Fruit fly (Drosophila melanogaster): Measurements from ENCODE around the gene Mbs.

The Mbs gene

DNA sequence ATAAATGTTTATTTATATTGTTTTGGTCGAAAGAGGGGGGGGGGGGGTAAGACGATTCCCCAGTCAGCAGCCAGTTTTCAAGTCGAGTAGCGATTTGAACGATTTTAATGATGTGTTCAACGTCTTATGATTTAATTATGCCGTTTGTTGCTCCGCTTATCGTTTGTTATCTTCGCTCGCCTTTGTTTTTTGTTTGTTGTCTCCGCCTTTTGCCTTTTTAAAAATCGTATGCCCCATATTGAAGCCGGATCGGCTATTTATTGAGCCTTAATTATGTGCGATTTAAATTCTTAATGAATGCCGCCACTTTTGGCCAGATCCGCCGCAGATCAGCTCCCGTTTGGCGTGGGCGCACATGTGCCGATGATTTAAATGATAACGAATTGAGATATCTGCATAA, 37.2 kb upstream of the Mbs start:
- no peak for TF ChIP-seq Hr38 (GFP tag; optimal IDR thresholded peaks at IDR 0.05)
- TF ChIP-seq vri (GFP tag; optimal IDR thresholded peaks at IDR 0.05) = no peak
- no peak for TF ChIP-seq Eip78C (GFP tag)
- no peak for TF ChIP-seq CG9139 (GFP tag; optimal IDR thresholded peaks at IDR 0.05)
- TF ChIP-seq CG11762 (GFP tag; optimal IDR thresholded peaks at IDR 0.05; ENCODE audit: insufficient read depth) = no peak
- TF ChIP-seq CG10631 (GFP tag; optimal IDR thresholded peaks at IDR 0.05) = no peak
- TF ChIP-seq CG6276 (GFP tag; optimal IDR thresholded peaks at IDR 0.05) = no peak
- TF ChIP-seq CG16779 (tag; optimal IDR thresholded peaks at IDR 0.05) = no peak
- no peak for TF ChIP-seq achi (GFP tag; optimal IDR thresholded peaks at IDR 0.05)
- TF ChIP-seq pdm3 (GFP tag; optimal IDR thresholded peaks at IDR 0.05) = no peak
- no peak for TF ChIP-seq topi (GFP tag; optimal IDR thresholded peaks at IDR 0.05)
- TF ChIP-seq CG6792 (GFP tag; optimal IDR thresholded peaks at IDR 0.05) = no peak
- no peak for TF ChIP-seq Sox15 (GFP tag; optimal IDR thresholded peaks at IDR 0.05)
- no peak for TF ChIP-seq CG1621 (tag; optimal IDR thresholded peaks at IDR 0.05)
- TF ChIP-seq Smox (GFP tag; optimal IDR thresholded peaks at IDR 0.05) = no peak
- TF ChIP-seq acj6 (GFP tag; optimal IDR thresholded peaks at IDR 0.05) = no peak
- no peak for TF ChIP-seq Hr4 (GFP tag; optimal IDR thresholded peaks at IDR 0.05)
- TF ChIP-seq lz (GFP tag; optimal IDR thresholded peaks at IDR 0.05) = no peak
- TF ChIP-seq dsx (GFP tag; optimal IDR thresholded peaks at IDR 0.05; ENCODE audit: poor library complexity, severe bottlenecking) = no peak
- TF ChIP-seq Ets21C (GFP tag; optimal IDR thresholded peaks at IDR 0.05) = no peak

DNA sequence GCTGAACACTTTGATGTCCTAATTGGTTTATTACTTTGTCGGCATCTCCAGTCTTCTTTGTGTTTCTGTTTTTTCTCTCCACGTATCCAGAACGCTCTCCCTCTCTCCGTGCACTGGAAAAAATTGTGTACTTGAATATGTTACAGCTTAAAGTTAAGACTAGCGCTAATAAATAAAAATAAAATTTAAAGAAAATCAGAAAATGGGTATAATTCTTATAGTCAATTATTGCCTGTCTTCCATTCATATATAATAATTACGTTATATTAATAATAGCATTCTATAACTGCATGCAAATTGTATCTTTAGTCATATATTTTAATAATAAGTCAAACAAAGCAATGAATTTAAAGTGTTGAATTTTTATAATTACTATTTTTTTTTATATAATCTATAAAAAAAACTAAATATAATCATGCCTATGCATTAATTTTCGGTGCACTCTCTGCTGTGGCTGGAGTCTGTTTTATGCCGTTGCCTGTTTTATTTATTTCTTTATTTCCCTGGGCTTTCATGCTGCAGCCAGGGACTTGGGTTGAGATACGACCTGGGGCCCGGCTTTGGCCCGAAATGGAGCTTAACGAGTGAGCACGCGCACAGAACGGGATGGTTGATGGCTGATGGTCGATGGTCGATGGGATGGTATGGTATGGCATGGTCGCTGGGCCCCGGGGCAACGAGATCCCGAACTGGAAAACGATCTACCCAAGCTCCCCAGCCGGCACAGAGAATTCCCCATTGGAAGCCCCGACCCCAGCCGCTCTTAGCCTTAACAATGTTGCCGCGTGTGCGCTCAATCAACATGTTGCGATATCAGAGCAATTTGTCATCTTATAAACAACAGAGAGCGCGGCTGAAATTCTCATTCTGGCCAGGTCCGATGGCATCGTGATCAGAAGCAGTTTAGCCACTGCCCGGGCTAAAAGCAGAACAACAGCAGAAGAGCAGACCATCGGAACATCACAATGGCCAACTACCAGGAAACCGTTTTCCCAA, 35.7 kb upstream of the Mbs start:
- TF ChIP-seq CG1621 (tag; optimal IDR thresholded peaks at IDR 0.05) (no peak), CG8119 (GFP tag; IDR thresholded peaks at IDR 0.05) (peak; percentile 45; the same call in 2 of the 3 replicates), ss (GFP tag; optimal IDR thresholded peaks at IDR 0.05) (peak; percentile 57 to 80), OdsH (GFP tag; optimal IDR thresholded peaks at IDR 0.05) (peak; percentile 44), CG10669 (GFP tag; optimal IDR thresholded peaks at IDR 0.05) (peak; percentile 50), CG6808 (GFP tag; optimal IDR thresholded peaks at IDR 0.05) (peak; percentile 63), Ets96B (tag; optimal IDR thresholded peaks at IDR 0.05) (peak; percentile 73), CG6163 (GFP tag; IDR thresholded peaks at IDR 0.05) (peak; percentile 30; the same call in 2 of the 3 replicates), svp (GFP tag) (peak; percentile 67), CG3919 (GFP tag; optimal IDR thresholded peaks at IDR 0.05) (peak; percentile 58), CG10631 (GFP tag; optimal IDR thresholded peaks at IDR 0.05) (peak; percentile 56), net (GFP tag; optimal IDR thresholded peaks at IDR 0.05) (peak; percentile 19), topi (GFP tag; optimal IDR thresholded peaks at IDR 0.05) (peak; percentile 48), CG6792 (GFP tag; optimal IDR thresholded peaks at IDR 0.05) (peak; percentile 47), CG34406 (GFP tag; optimal IDR thresholded peaks at IDR 0.05) (peak; percentile 64), vri (GFP tag; optimal IDR thresholded peaks at IDR 0.05) (no peak), Hr4 (GFP tag; optimal IDR thresholded peaks at IDR 0.05) (no peak), CG7368 (GFP tag; optimal IDR thresholded peaks at IDR 0.05) (peak; percentile 17), Sox14 (GFP tag; optimal IDR thresholded peaks at IDR 0.05) (peak; percentile 1), fkh (GFP tag; optimal IDR thresholded peaks at IDR 0.05) (no peak), CG3032 (tag; optimal IDR thresholded peaks at IDR 0.05) (peak; percentile 77), CG8632 (GFP tag; optimal IDR thresholded peaks at IDR 0.05) (peak; percentile 69), Met (GFP tag; optimal IDR thresholded peaks at IDR 0.05) (peak; percentile 23), pdm3 (GFP tag; optimal IDR thresholded peaks at IDR 0.05) (peak; percentile 14), Eip78C (GFP tag) (peak; percentile 81), Blimp-1 (GFP tag; optimal IDR thresholded peaks at IDR 0.05) (peak; percentile 46), lz (GFP tag; optimal IDR thresholded peaks at IDR 0.05) (peak; percentile 9), Smox (GFP tag; optimal IDR thresholded peaks at IDR 0.05) (peak; percentile 26), CG32006 (GFP tag; optimal IDR thresholded peaks at IDR 0.05) (peak; percentile 20), CG9139 (GFP tag; optimal IDR thresholded peaks at IDR 0.05) (peak; percentile 43), Ets21C (GFP tag; optimal IDR thresholded peaks at IDR 0.05) (no peak), CG16779 (tag; optimal IDR thresholded peaks at IDR 0.05) (peak; percentile 16), dsx (GFP tag; optimal IDR thresholded peaks at IDR 0.05; ENCODE audit: poor library complexity, severe bottlenecking) (peak; percentile 95), CG6854 (GFP tag; optimal IDR thresholded peaks at IDR 0.05) (no peak), Eip75B (GFP tag; optimal IDR thresholded peaks at IDR 0.05) (no peak), fd59A (GFP tag; optimal IDR thresholded peaks at IDR 0.05) (no peak), achi (GFP tag; optimal IDR thresholded peaks at IDR 0.05) (peak; percentile 47), acj6 (GFP tag; optimal IDR thresholded peaks at IDR 0.05) (peak; percentile 47), fd85E (GFP tag; optimal IDR thresholded peaks at IDR 0.05) (no peak), spab (GFP tag; optimal IDR thresholded peaks at IDR 0.05) (peak; percentile 64), CG11294 (GFP tag; IDR thresholded peaks at IDR 0.05) (no peak)

Measured in whole organism, prepupa.